Fruit fly (Drosophila melanogaster): ENCODE results near the gene CG14537.

DNA sequence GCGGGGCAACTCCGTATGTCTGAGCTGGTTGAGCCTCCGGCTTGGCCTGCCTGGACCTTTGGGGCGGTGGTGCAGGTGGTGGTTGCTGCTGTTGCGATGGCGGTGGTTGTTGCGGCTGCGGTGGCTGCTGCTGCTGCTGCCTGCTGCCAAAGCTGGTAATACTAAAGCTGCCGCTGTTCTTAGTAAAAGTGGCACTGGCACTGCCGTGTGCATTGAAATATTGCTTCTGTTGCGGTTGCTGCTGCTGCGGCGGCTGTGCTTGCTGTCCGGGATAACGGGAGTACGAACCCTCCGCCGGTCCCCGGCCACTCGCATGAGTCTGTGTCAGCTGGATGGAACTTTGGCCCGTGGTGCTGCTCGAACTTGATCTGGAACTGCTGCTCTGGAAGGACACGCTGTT is 38.1 kb downstream of the CG14537 start:
- TF ChIP-seq CG34367 (tag; optimal IDR thresholded peaks at IDR 0.05) (no peak), EcR (GFP tag; optimal IDR thresholded peaks at IDR 0.05) (no peak), CG14655 (GFP tag; optimal IDR thresholded peaks at IDR 0.05) (no peak), CG17806 (tag; optimal IDR thresholded peaks at IDR 0.05) (no peak), D1 (tag; optimal IDR thresholded peaks at IDR 0.05) (no peak), CG4496 (GFP tag; IDR thresholded peaks at IDR 0.05) (no peak), rn (GFP tag; IDR thresholded peaks at IDR 0.05) (no peak), Snoo (tag; optimal IDR thresholded peaks at IDR 0.05) (no peak), CG13204 (GFP tag; optimal IDR thresholded peaks at IDR 0.05) (no peak), CG32121 (GFP tag; IDR thresholded peaks at IDR 0.05) (no peak), CG9948 (tag; optimal IDR thresholded peaks at IDR 0.05) (no peak), Pif1B (GFP tag; optimal IDR thresholded peaks at IDR 0.05) (no peak), CG15710 (tag; optimal IDR thresholded peaks at IDR 0.05) (no peak), Pif1A (GFP tag; optimal IDR thresholded peaks at IDR 0.05) (no peak)

All from whole organism, pupa.